Worm (Caenorhabditis elegans): ENCODE measurements around the gene ZK792.1.

DNA sequence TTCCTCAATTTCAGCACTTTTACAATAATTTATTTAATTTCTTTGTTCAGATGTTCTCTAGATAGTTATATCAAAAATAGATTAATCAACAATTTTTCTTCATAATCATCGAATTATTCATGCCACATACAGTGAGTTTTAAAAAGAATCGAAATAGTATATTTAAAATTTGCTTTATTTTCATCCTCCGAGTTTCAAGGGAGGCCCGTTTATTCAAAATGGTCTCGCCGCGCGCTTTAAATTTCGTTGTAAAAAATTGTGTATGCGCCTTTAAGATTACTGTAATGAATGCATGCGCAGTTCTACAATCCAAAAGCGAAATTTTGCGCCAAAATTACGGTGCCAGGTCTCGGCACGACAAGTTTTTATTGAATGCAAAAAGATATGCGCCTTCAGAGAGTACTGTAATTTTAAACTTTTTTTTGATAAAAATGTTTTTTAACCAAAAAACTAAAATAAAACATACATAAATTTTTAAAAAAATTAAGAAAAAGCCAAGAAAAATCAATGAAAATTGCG is at the start of gene ZK792.1:
- TF ChIP-seq ama-1 (optimal IDR thresholded peaks at IDR 0.05) (no peak), tbx-37 (GFP tag; conservative IDR thresholded peaks at IDR 0.05) (no peak), hmg-4 (GFP tag; optimal IDR thresholded peaks at IDR 0.05) (no peak), ets-7 (tag; optimal IDR thresholded peaks at IDR 0.05) (no peak), tbx-11 (GFP tag; IDR thresholded peaks at IDR 0.05) (no peak), B0310.2 (tag; optimal IDR thresholded peaks at IDR 0.05) (no peak)

All from whole organism, early embryonic.